Worm (Caenorhabditis elegans) whole organism, midembryonic: Measurements from ENCODE around the gene srw-54.

Experiments used
- T22C8.4 ChIP-seq: fragments of 200-800 bp; sonication (Bioruptor generic); IDR thresholded peaks from 2 replicates; pipeline ENCODE4 v1.3.6; 2022; ENCODE audit warnings: missing genetic modification characterization, missing compliant biosample characterization
- cog-1 ChIP-seq: sonication (generic microtip); optimal IDR thresholded peaks from 2 replicates; lab custom pipeline; 2016; ENCODE audit warnings: missing genetic modification characterization, missing compliant biosample characterization
- flt-1 ChIP-seq: fragments of 200-800 bp; sonication (Bioruptor generic); IDR thresholded peaks from 2 replicates; pipeline ENCODE4 v1.3.6; 2022; ENCODE audit warnings: missing genetic modification characterization, missing compliant biosample characterization
- klf-2 ChIP-seq: fragments of 200-800 bp; sonication (Bioruptor generic); conservative IDR thresholded peaks from 2 replicates; pipeline ENCODE4 v1.3.6; 2022; ENCODE audit warnings: missing genetic modification reagents, missing genetic modification characterization, missing compliant biosample characterization
- med-1 ChIP-seq: sonication (generic microtip); optimal IDR thresholded peaks from 2 replicates; lab custom pipeline; 2017; ENCODE audit warnings: missing genetic modification characterization, mild to moderate bottlenecking, missing compliant biosample characterization, antibody characterized with exemption, missing genetic modification reagents; ENCODE audit not compliant: insufficient read depth
- ref-1 ChIP-seq: fragments of 200-800 bp; sonication (Bioruptor generic); conservative IDR thresholded peaks from 2 replicates; pipeline ENCODE4 v1.3.6; 2022; ENCODE audit warnings: missing genetic modification reagents, missing genetic modification characterization, missing compliant biosample characterization
- tab-1 ChIP-seq: fragments of 200-800 bp; sonication (Bioruptor generic); IDR thresholded peaks from 2 replicates; pipeline ENCODE4 v1.3.6; 2022; ENCODE audit warnings: missing genetic modification characterization, missing compliant biosample characterization
- ztf-23 ChIP-seq: fragments of 200-800 bp; sonication (Bioruptor generic); IDR thresholded peaks from 2 replicates; pipeline ENCODE4 v1.3.6; 2022; ENCODE audit warnings: missing genetic modification reagents, missing genetic modification characterization, missing compliant biosample characterization
- ztf-29 ChIP-seq: fragments of 200-800 bp; sonication (Bioruptor generic); IDR thresholded peaks from 2 replicates; pipeline ENCODE4 v1.3.6; 2022; ENCODE audit warnings: missing genetic modification reagents, missing genetic modification characterization, missing compliant biosample characterization

The srw-54 gene

ce11 chrV:16599835-16600234 is 11.3 kb upstream of the srw-54 start:
- TF ChIP-seq ztf-29 (GFP tag; lab: Robert Waterston, UW) = no peak
- TF ChIP-seq ref-1 (GFP tag; lab: Robert Waterston, UW) = no peak
- no peak for TF ChIP-seq med-1 (GFP tag; lab: Kevin White, UChicago)
- no peak for TF ChIP-seq tab-1 (GFP tag; lab: Robert Waterston, UW)
- no peak for TF ChIP-seq klf-2 (GFP tag; lab: Robert Waterston, UW)
- no peak for TF ChIP-seq T22C8.4 (GFP tag; lab: Robert Waterston, UW)
- no peak for TF ChIP-seq flt-1 (GFP tag; lab: Robert Waterston, UW)
- no peak for TF ChIP-seq ztf-23

- TF ChIP-seq ztf-23 (no peak), flt-1 (GFP tag; lab: Robert Waterston, UW) (no peak), med-1 (GFP tag; lab: Kevin White, UChicago) (no peak), klf-2 (GFP tag; lab: Robert Waterston, UW) (no peak)
Observed at ce11 chrV:16600623-16601022, 10.5 kb upstream of the srw-54 start, which contains the start of gene T03E6.9. T03E6.9 (minus strand) TSS chrV:16600723.

- no peak for TF ChIP-seq T22C8.4 (GFP tag; lab: Robert Waterston, UW)
Observed at ce11 chrV:16603102-16603501, 8.0 kb upstream of the srw-54 start, which contains the start of gene T03E6.8. T03E6.8 (minus strand) TSS chrV:16603202.

- no peak for TF ChIP-seq ref-1 (GFP tag; lab: Robert Waterston, UW)
- no peak for TF ChIP-seq cog-1 (tag; lab: Kevin White, UChicago)
- TF ChIP-seq med-1 (GFP tag; lab: Kevin White, UChicago) = no peak
- TF ChIP-seq flt-1 (GFP tag; lab: Robert Waterston, UW) = no peak
- TF ChIP-seq tab-1 (GFP tag; lab: Robert Waterston, UW) = no peak
- TF ChIP-seq klf-2 (GFP tag; lab: Robert Waterston, UW) = no peak
- TF ChIP-seq ztf-23 = no peak
- TF ChIP-seq T22C8.4 (GFP tag; lab: Robert Waterston, UW) = no peak
- no peak for TF ChIP-seq ztf-29 (GFP tag; lab: Robert Waterston, UW)
Observed at ce11 chrV:16604301-16604700, 6.8 kb upstream of the srw-54 start.

- TF ChIP-seq tab-1 (GFP tag; lab: Robert Waterston, UW) (no peak), klf-2 (GFP tag; lab: Robert Waterston, UW) (no peak), med-1 (GFP tag; lab: Kevin White, UChicago) (no peak), cog-1 (tag; lab: Kevin White, UChicago) (no peak), flt-1 (GFP tag; lab: Robert Waterston, UW) (no peak), ref-1 (GFP tag; lab: Robert Waterston, UW) (no peak), ztf-23 (no peak), T22C8.4 (GFP tag; lab: Robert Waterston, UW) (no peak), ztf-29 (GFP tag; lab: Robert Waterston, UW) (no peak)
Observed at ce11 chrV:16605463-16605862, 5.7 kb upstream of the srw-54 start.

- TF ChIP-seq ztf-29 (GFP tag; lab: Robert Waterston, UW) = no peak
- TF ChIP-seq T22C8.4 (GFP tag; lab: Robert Waterston, UW) = no peak
- TF ChIP-seq cog-1 (tag; lab: Kevin White, UChicago) = no peak
- TF ChIP-seq klf-2 (GFP tag; lab: Robert Waterston, UW) = no peak
- no peak for TF ChIP-seq ref-1 (GFP tag; lab: Robert Waterston, UW)
- no peak for TF ChIP-seq flt-1 (GFP tag; lab: Robert Waterston, UW)
- TF ChIP-seq med-1 (GFP tag; lab: Kevin White, UChicago) = no peak
- no peak for TF ChIP-seq tab-1 (GFP tag; lab: Robert Waterston, UW)
- TF ChIP-seq ztf-23 = no peak
Observed at ce11 chrV:16606313-16606712, 4.8 kb upstream of the srw-54 start, which contains the start of gene Y32B12C.1. Y32B12C.1 (plus strand) TSS chrV:16606613.

- no peak for TF ChIP-seq ztf-23
- TF ChIP-seq ztf-29 (GFP tag; lab: Robert Waterston, UW) = no peak
- no peak for TF ChIP-seq T22C8.4 (GFP tag; lab: Robert Waterston, UW)
- TF ChIP-seq flt-1 (GFP tag; lab: Robert Waterston, UW) = no peak
- TF ChIP-seq klf-2 (GFP tag; lab: Robert Waterston, UW) = no peak
- no peak for TF ChIP-seq ref-1 (GFP tag; lab: Robert Waterston, UW)
- TF ChIP-seq tab-1 (GFP tag; lab: Robert Waterston, UW) = no peak
- TF ChIP-seq cog-1 (tag; lab: Kevin White, UChicago) = no peak
- no peak for TF ChIP-seq med-1 (GFP tag; lab: Kevin White, UChicago)
Observed at ce11 chrV:16608478-16608877, 2.7 kb upstream of the srw-54 start.

- no peak for TF ChIP-seq med-1 (GFP tag; lab: Kevin White, UChicago)
- TF ChIP-seq tab-1 (GFP tag; lab: Robert Waterston, UW) = no peak
- no peak for TF ChIP-seq flt-1 (GFP tag; lab: Robert Waterston, UW)
- TF ChIP-seq ztf-29 (GFP tag; lab: Robert Waterston, UW) = no peak
- TF ChIP-seq cog-1 (tag; lab: Kevin White, UChicago) = no peak
- no peak for TF ChIP-seq klf-2 (GFP tag; lab: Robert Waterston, UW)
- TF ChIP-seq T22C8.4 (GFP tag; lab: Robert Waterston, UW) = no peak
- no peak for TF ChIP-seq ref-1 (GFP tag; lab: Robert Waterston, UW)
- no peak for TF ChIP-seq ztf-23
Observed at ce11 chrV:16610094-16610493, 1.0 kb upstream of the srw-54 start.

ce11 chrV:16617462-16617861 is 6.3 kb downstream of the srw-54 start, which contains the start of gene Y70C5A.4:
Y70C5A.4 (plus strand) TSS chrV:16617762.
- no peak for TF ChIP-seq flt-1 (GFP tag; lab: Robert Waterston, UW)
- TF ChIP-seq ztf-23 = no peak
- no peak for TF ChIP-seq T22C8.4 (GFP tag; lab: Robert Waterston, UW)
- no peak for TF ChIP-seq ztf-29 (GFP tag; lab: Robert Waterston, UW)
- TF ChIP-seq med-1 (GFP tag; lab: Kevin White, UChicago) = no peak
- no peak for TF ChIP-seq cog-1 (tag; lab: Kevin White, UChicago)
- no peak for TF ChIP-seq tab-1 (GFP tag; lab: Robert Waterston, UW)
- TF ChIP-seq klf-2 (GFP tag; lab: Robert Waterston, UW) = no peak
- TF ChIP-seq ref-1 (GFP tag; lab: Robert Waterston, UW) = no peak
